Fruit fly (Drosophila melanogaster) whole organism: ENCODE data around the gene CG33985.

Experiments
- EcR ChIP-seq, 2 experiments: fragments of >200 bp; optimal IDR thresholded peaks; 2 replicates each; lab custom pipeline; 2017; ENCODE audit warnings: missing biosample characterization in 2 of 2, missing genetic modification characterization in 2 of 2, missing genetic modification reagents in 2 of 2
- pan ChIP-seq: fragments of >200 bp; optimal IDR thresholded peaks from 2 replicates; lab custom pipeline; 2017
- psq ChIP-seq: fragments of >200 bp; optimal IDR thresholded peaks from 2 replicates; lab custom pipeline; 2017
- usp ChIP-seq: fragments of >200 bp; optimal IDR thresholded peaks from 2 replicates; lab custom pipeline; 2017; ENCODE audit warnings: missing biosample characterization, missing genetic modification characterization, mixed read lengths

DNA sequence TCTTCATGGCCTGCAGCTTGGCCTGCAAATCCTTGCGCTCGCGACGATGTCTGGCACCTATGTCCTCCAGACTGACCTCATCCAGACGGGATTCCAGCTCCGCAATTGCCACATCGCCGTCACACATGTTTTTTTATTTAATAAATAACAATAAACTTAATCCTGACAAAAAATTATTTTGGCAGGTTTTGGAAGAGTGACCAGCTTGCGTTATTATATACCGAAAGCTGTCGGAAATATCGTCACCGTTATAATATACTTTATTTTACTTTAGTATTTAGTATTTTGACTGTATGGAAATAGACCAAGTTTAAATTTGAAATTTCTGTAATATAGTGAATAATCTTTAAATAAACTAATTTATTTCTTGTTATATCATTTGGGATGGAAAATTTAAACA is 21.9 kb downstream of the CG33985 start, which contains the start of gene CG7857:
- TF ChIP-seq pan (lab: Kevin White, UChicago) = no peak
- no peak for TF ChIP-seq EcR (GFP tag; optimal IDR thresholded peaks at IDR 0.05; lab: Kevin White, UChicago)
- no peak for TF ChIP-seq psq (lab: Kevin White, UChicago)
- TF ChIP-seq usp (GFP tag; lab: Kevin White, UChicago) = no peak
